Worm (Caenorhabditis elegans) whole organism, L4/young adult: ENCODE measurements around the gene spp-26.

Experiments used
- W03F9.2 ChIP-seq: fragments of 150-350 bp; optimal IDR thresholded peaks from 2 replicates; lab custom pipeline; 2014; ENCODE audit warnings: missing biosample characterization, missing genetic modification characterization
- dao-5 ChIP-seq: sonication (generic microtip); optimal IDR thresholded peaks from 2 replicates; lab custom pipeline; 2016; ENCODE audit warnings: missing genotype, missing genetic modification characterization, moderate library complexity, missing compliant biosample characterization
- him-1 ChIP-seq: sonication (generic microtip); optimal IDR thresholded peaks from 2 replicates; lab custom pipeline; 2016; ENCODE audit warnings: missing genotype, missing genetic modification reagents, missing genetic modification characterization, missing compliant biosample characterization

- TF ChIP-seq dao-5 (tag; lab: Kevin White, UChicago) (no peak), him-1 (no peak), W03F9.2 (tag; lab: Kevin White, UChicago) (no peak)
Measured at ce11 chrV:6602556-6603062, 43.6 kb upstream of the spp-26 start, which contains the start of gene ZK1055.6.
